Worm (Caenorhabditis elegans) whole organism, L1 larva: Measurements from ENCODE around the gene dhhc-10.

ENCODE experiments used
- C04F5.9 ChIP-seq: sonication (generic microtip); optimal IDR thresholded peaks from 2 replicates; lab custom pipeline; 2016; ENCODE audit warnings: missing genetic modification characterization, missing compliant biosample characterization
- C34B4.2 ChIP-seq: sonication (generic microtip); optimal IDR thresholded peaks from 2 replicates; lab custom pipeline; 2017; ENCODE audit warnings: mild to moderate bottlenecking, missing genetic modification characterization, missing compliant biosample characterization
- F16B12.6 ChIP-seq: fragments of 150-350 bp; optimal IDR thresholded peaks from 2 replicates; lab custom pipeline; 2014; ENCODE audit warnings: missing biosample characterization, missing genetic modification characterization
- Y116A8C.19 ChIP-seq: sonication (generic microtip); optimal IDR thresholded peaks from 2 replicates; lab custom pipeline; 2016; ENCODE audit warnings: missing compliant biosample characterization, missing genetic modification characterization, borderline replicate concordance
- aha-1 ChIP-seq: fragments of 150-350 bp; optimal IDR thresholded peaks from 2 replicates; lab custom pipeline; 2014; ENCODE audit warnings: missing biosample characterization, missing genetic modification characterization
- alr-1 ChIP-seq: fragments of 200-800 bp; sonication (Bioruptor generic); optimal IDR thresholded peaks from 2 replicates; lab custom pipeline; 2018; ENCODE audit warnings: borderline replicate concordance, mild to moderate bottlenecking, missing genetic modification characterization, missing compliant biosample characterization
- ceh-8 ChIP-seq: fragments of 200-800 bp; sonication (Bioruptor generic); optimal IDR thresholded peaks from 2 replicates; lab custom pipeline; 2018; ENCODE audit warnings: mild to moderate bottlenecking, missing genetic modification characterization, moderate library complexity, missing compliant biosample characterization
- ceh-82 ChIP-seq, 3 experiments: fragments of 150-350 bp in 1 of 3; sonication (generic microtip) in 2 of 3; optimal IDR thresholded peaks; 2 replicates each; lab custom pipeline; 2014 to 2017; ENCODE audit warnings: missing biosample characterization in 3 of 3, missing genetic modification characterization in 3 of 3
- ces-1 ChIP-seq: fragments of 150-350 bp; optimal IDR thresholded peaks from 2 replicates; lab custom pipeline; 2014; ENCODE audit warnings: missing biosample characterization, missing genetic modification reagents, missing genetic modification characterization
- dsc-1 ChIP-seq: sonication (generic microtip); optimal IDR thresholded peaks from 2 replicates; lab custom pipeline; 2016; ENCODE audit warnings: mild to moderate bottlenecking, missing genetic modification characterization, missing compliant biosample characterization
- efl-1 ChIP-seq, 4 experiments: fragments of 150-350 bp; optimal IDR thresholded peaks in 3 of 4; peaks in 1 of 4; 1 replicate in 1 of 4; 2 replicates in 3 of 4; lab custom pipeline; 2014; ENCODE audit warnings: missing biosample characterization in 2 of 4, missing genetic modification characterization in 2 of 4, missing genetic modification reagents in 2 of 4
- efl-3 ChIP-seq: fragments of 200-800 bp; sonication (Bioruptor generic); optimal IDR thresholded peaks from 2 replicates; lab custom pipeline; 2018; ENCODE audit warnings: mild to moderate bottlenecking, missing genetic modification characterization, missing compliant biosample characterization
- elt-2 ChIP-seq: sonication (generic microtip); optimal IDR thresholded peaks from 2 replicates; lab custom pipeline; 2016; ENCODE audit warnings: missing genetic modification characterization, mild to moderate bottlenecking, inconsistent platforms, missing compliant biosample characterization, missing genetic modification reagents
- fkh-10 ChIP-seq: sonication (generic microtip); optimal IDR thresholded peaks from 2 replicates; lab custom pipeline; 2017; ENCODE audit warnings: missing biosample characterization, missing genetic modification reagents, missing genetic modification characterization
- fkh-4 ChIP-seq: sonication (generic microtip); optimal IDR thresholded peaks from 2 replicates; lab custom pipeline; 2016; ENCODE audit warnings: missing compliant biosample characterization, missing genetic modification characterization, borderline replicate concordance
- fkh-8 ChIP-seq: sonication (generic microtip); optimal IDR thresholded peaks from 2 replicates; lab custom pipeline; 2016; ENCODE audit warnings: mild to moderate bottlenecking, missing genetic modification characterization, missing compliant biosample characterization
- hlh-17 ChIP-seq: fragments of 200-800 bp; sonication (Bioruptor generic); optimal IDR thresholded peaks from 2 replicates; lab custom pipeline; 2018; ENCODE audit warnings: missing genetic modification characterization, mild to moderate bottlenecking, missing compliant biosample characterization, moderate library complexity, borderline replicate concordance
- hpl-2 ChIP-seq: fragments of 150-350 bp; optimal IDR thresholded peaks from 2 replicates; lab custom pipeline; 2014; ENCODE audit warnings: missing biosample characterization, missing genetic modification reagents, missing genetic modification characterization
- isw-1 ChIP-seq: fragments of 200-800 bp; sonication (Bioruptor generic); IDR thresholded peaks from 2 replicates; pipeline ENCODE4 v1.3.6; 2022; ENCODE audit warnings: missing genetic modification characterization, missing compliant biosample characterization
- lin-13 ChIP-seq: fragments of 150-350 bp; optimal IDR thresholded peaks from 2 replicates; lab custom pipeline; 2014; ENCODE audit warnings: missing biosample characterization, missing genetic modification reagents, missing genetic modification characterization
- lin-14 ChIP-seq: fragments of 200-800 bp; sonication (Bioruptor generic); optimal IDR thresholded peaks from 2 replicates; lab custom pipeline; 2018; ENCODE audit warnings: mild to moderate bottlenecking, missing genetic modification characterization, moderate library complexity, missing compliant biosample characterization
- lin-15B ChIP-seq: fragments of 150-350 bp; sonication (generic microtip); optimal IDR thresholded peaks from 3 replicates; lab custom pipeline; 2014; ENCODE audit warnings: missing biosample characterization, missing genetic modification characterization
- lin-35 ChIP-seq, 2 experiments: fragments of 150-350 bp; optimal IDR thresholded peaks; 2 replicates each; lab custom pipeline; 2014; ENCODE audit warnings: missing biosample characterization in 2 of 2, missing genetic modification characterization in 2 of 2, missing genetic modification reagents in 2 of 2
- lin-39 ChIP-seq: fragments of 150-350 bp; optimal IDR thresholded peaks from 2 replicates; lab custom pipeline; 2014; ENCODE audit warnings: missing biosample characterization, missing genetic modification reagents, missing genetic modification characterization
- mab-9 ChIP-seq: fragments of 200-800 bp; sonication (Bioruptor generic); IDR thresholded peaks from 2 replicates; pipeline ENCODE4 v1.3.6; 2022; ENCODE audit warnings: missing genetic modification reagents, missing genetic modification characterization, missing compliant biosample characterization
- mep-1 ChIP-seq: fragments of 150-350 bp; optimal IDR thresholded peaks from 2 replicates; lab custom pipeline; 2014; ENCODE audit warnings: missing biosample characterization, missing genetic modification characterization
- nhr-19 ChIP-seq: fragments of 200-800 bp; sonication (Bioruptor generic); conservative IDR thresholded peaks from 2 replicates; pipeline ENCODE4 v1.3.6; 2022; ENCODE audit warnings: missing genetic modification characterization, missing compliant biosample characterization
- nhr-237 ChIP-seq: fragments of 150-350 bp; optimal IDR thresholded peaks from 2 replicates; lab custom pipeline; 2014; ENCODE audit warnings: missing biosample characterization, missing genetic modification characterization
- nhr-28 ChIP-seq: fragments of 150-350 bp; optimal IDR thresholded peaks from 2 replicates; lab custom pipeline; 2014; ENCODE audit warnings: missing biosample characterization, missing genetic modification characterization
- nhr-47 ChIP-seq: sonication (generic microtip); optimal IDR thresholded peaks from 2 replicates; lab custom pipeline; 2016; ENCODE audit warnings: mild to moderate bottlenecking, missing genetic modification characterization, moderate library complexity, missing compliant biosample characterization
- nhr-71 ChIP-seq: sonication (generic microtip); optimal IDR thresholded peaks from 2 replicates; lab custom pipeline; 2016; ENCODE audit warnings: mild to moderate bottlenecking, missing genetic modification characterization, moderate library complexity, missing compliant biosample characterization
- nhr-77 ChIP-seq: fragments of 150-350 bp; optimal IDR thresholded peaks from 2 replicates; lab custom pipeline; 2014; ENCODE audit warnings: missing biosample characterization, missing genetic modification characterization
- nhr-84 ChIP-seq: sonication (generic microtip); optimal IDR thresholded peaks from 2 replicates; lab custom pipeline; 2017; ENCODE audit warnings: missing biosample characterization, missing genetic modification characterization
- nhr-85 ChIP-seq: sonication (generic microtip); peaks from one replicate; lab custom pipeline; 2016; ENCODE audit warnings: missing genetic modification characterization, inconsistent platforms, missing compliant biosample characterization
- pqm-1 ChIP-seq: sonication (generic microtip); optimal IDR thresholded peaks from 3 replicates; lab custom pipeline; 2017; ENCODE audit warnings: missing biosample characterization, missing genetic modification characterization
- snpc-4 ChIP-seq: fragments of 150-350 bp; optimal IDR thresholded peaks from 2 replicates; lab custom pipeline; 2014; ENCODE audit warnings: missing biosample characterization, missing genetic modification characterization
- snu-23 ChIP-seq: sonication (generic microtip); optimal IDR thresholded peaks from 2 replicates; lab custom pipeline; 2016; ENCODE audit warnings: missing genetic modification characterization, missing compliant biosample characterization
- sup-37 ChIP-seq: fragments of 200-800 bp; sonication (Bioruptor generic); optimal IDR thresholded peaks from 2 replicates; lab custom pipeline; 2018; ENCODE audit warnings: mild to moderate bottlenecking, missing genetic modification characterization, missing compliant biosample characterization
- tbx-2 ChIP-seq: sonication (generic microtip); optimal IDR thresholded peaks from 2 replicates; lab custom pipeline; 2016; ENCODE audit warnings: missing genetic modification characterization, missing compliant biosample characterization
- tlp-1 ChIP-seq: fragments of 150-350 bp; optimal IDR thresholded peaks from 2 replicates; lab custom pipeline; 2014; ENCODE audit warnings: missing biosample characterization, missing genetic modification characterization
- unc-86 ChIP-seq: sonication (generic microtip); optimal IDR thresholded peaks from 2 replicates; lab custom pipeline; 2016; ENCODE audit warnings: missing genetic modification characterization, missing compliant biosample characterization
- zag-1 ChIP-seq: fragments of 150-350 bp; optimal IDR thresholded peaks from 2 replicates; lab custom pipeline; 2014; ENCODE audit warnings: missing biosample characterization, missing genetic modification characterization
- ztf-11 ChIP-seq, 2 experiments: sonication (generic microtip); optimal IDR thresholded peaks; 2 replicates each; lab custom pipeline; 2016 to 2017; ENCODE audit warnings: missing genetic modification characterization in 2 of 2, missing biosample characterization in 1 of 2, missing compliant biosample characterization in 1 of 2
- ztf-4 ChIP-seq: fragments of 150-350 bp; optimal IDR thresholded peaks from 2 replicates; lab custom pipeline; 2014; ENCODE audit warnings: missing biosample characterization, missing genetic modification characterization

The dhhc-10 gene

ce11 chrX:4658303-4658702, 48.7 kb upstream of the dhhc-10 start:
- TF ChIP-seq efl-1 (optimal IDR thresholded peaks at IDR 0.05; lab: Kevin White, UChicago) = no peak
- peak in 1 of 2 experiments; percentile 92 for TF ChIP-seq efl-1 (GFP tag; optimal IDR thresholded peaks at IDR 0.05 in 1 of 2; lab: Kevin White, UChicago)
- TF ChIP-seq ceh-82 (tag; optimal IDR thresholded peaks at IDR 0.05; lab: Kevin White, UChicago) = no peak
- no peak for TF ChIP-seq nhr-71 (tag; lab: Kevin White, UChicago)
- TF ChIP-seq pqm-1 (tag; lab: Kevin White, UChicago) = no peak
- TF ChIP-seq, all 84 proteins: peak for 1

- TF ChIP-seq isw-1 (GFP tag; lab: Robert Waterston, UW) = no peak
- TF ChIP-seq ztf-11 (tag; optimal IDR thresholded peaks at IDR 0.05; lab: Kevin White, UChicago) = no peak
- no peak for TF ChIP-seq snu-23 (GFP tag; lab: Kevin White, UChicago)
- no peak for TF ChIP-seq unc-86
- TF ChIP-seq mab-9 (GFP tag; lab: Robert Waterston, UW) = no peak
- TF ChIP-seq fkh-4 = no peak
- no peak for TF ChIP-seq efl-1 (optimal IDR thresholded peaks at IDR 0.05; lab: Kevin White, UChicago)
- no peak for TF ChIP-seq efl-1 (GFP tag; optimal IDR thresholded peaks at IDR 0.05 in 1 of 2; lab: Kevin White, UChicago)
These were observed 48.3 kb upstream of the dhhc-10 start for ce11 chrX:4658706-4659105.

ce11 chrX:4660268-4660880, 46.6 kb upstream of the dhhc-10 start, which contains the start of gene nhr-45:
Gene nhr-45, minus strand, starts transcription at chrX:4660318.
- TF ChIP-seq fkh-10 = peak; percentile 61
- TF ChIP-seq nhr-237 (tag; lab: Kevin White, UChicago) = no peak
- TF ChIP-seq efl-1 (optimal IDR thresholded peaks at IDR 0.05; lab: Kevin White, UChicago) = no peak
- peak in 1 of 2 experiments; percentile 87 for TF ChIP-seq efl-1 (GFP tag; optimal IDR thresholded peaks at IDR 0.05 in 1 of 2; lab: Kevin White, UChicago)
- TF ChIP-seq lin-14 = peak; percentile 33

ce11 chrX:4662293-4662825, 44.6 kb upstream of the dhhc-10 start:
- peak in 1 of 2 experiments; percentile 36 for TF ChIP-seq lin-35 (GFP tag; optimal IDR thresholded peaks at IDR 0.05; lab: Kevin White, UChicago)
- no peak for TF ChIP-seq fkh-8 (tag; lab: Kevin White, UChicago)
- TF ChIP-seq Y116A8C.19 (tag; lab: Kevin White, UChicago) = no peak
- no peak for TF ChIP-seq snpc-4 (tag; lab: Kevin White, UChicago)
- no peak for TF ChIP-seq alr-1
- TF ChIP-seq lin-15B (tag; lab: Kevin White, UChicago) = no peak
- TF ChIP-seq nhr-19 = peak; percentile 69
- no peak for TF ChIP-seq aha-1 (tag; lab: Kevin White, UChicago)
- TF ChIP-seq C04F5.9 = no peak
- TF ChIP-seq mep-1 (tag; lab: Kevin White, UChicago) = peak; percentile 80
- no peak for TF ChIP-seq tlp-1 (tag; lab: Kevin White, UChicago)
- no peak for TF ChIP-seq nhr-28
- TF ChIP-seq F16B12.6 (tag; lab: Kevin White, UChicago) = no peak
- TF ChIP-seq ceh-8 (GFP tag; lab: Kevin White, UChicago) = no peak
- no peak for TF ChIP-seq fkh-4
- TF ChIP-seq sup-37 (GFP tag; lab: Kevin White, UChicago) = no peak
- TF ChIP-seq lin-39 = no peak
- TF ChIP-seq ces-1 (GFP tag; lab: Kevin White, UChicago) = no peak
- TF ChIP-seq lin-13 (GFP tag; lab: Kevin White, UChicago) = no peak
- TF ChIP-seq C34B4.2 (tag; lab: Kevin White, UChicago) = no peak
- TF ChIP-seq pqm-1 (tag; lab: Kevin White, UChicago) = peak; percentile 79
- peak; percentile 61 for TF ChIP-seq tbx-2 (tag; lab: Kevin White, UChicago)
- TF ChIP-seq ztf-4 = no peak
- TF ChIP-seq unc-86 = no peak
- peak; percentile 37 for TF ChIP-seq nhr-47 (tag; lab: Kevin White, UChicago)
- TF ChIP-seq nhr-84 (tag; lab: Kevin White, UChicago) = no peak
- TF ChIP-seq efl-3 (GFP tag; lab: Kevin White, UChicago) = no peak
- no peak for TF ChIP-seq zag-1 (tag; lab: Kevin White, UChicago)
- peak; percentile 95 for TF ChIP-seq nhr-85 (tag; lab: Kevin White, UChicago)
- no peak for TF ChIP-seq isw-1 (GFP tag; lab: Robert Waterston, UW)
- no peak for TF ChIP-seq hpl-2 (GFP tag; lab: Kevin White, UChicago)
- peak; percentile 77 for TF ChIP-seq elt-2 (tag; lab: Kevin White, UChicago)
- TF ChIP-seq nhr-71 (tag; lab: Kevin White, UChicago) = peak; percentile 75
- TF ChIP-seq nhr-77 = peak; percentile 57
- TF ChIP-seq dsc-1 (tag; lab: Kevin White, UChicago) = no peak
- no peak for TF ChIP-seq hlh-17 (GFP tag; lab: Kevin White, UChicago)
